Worm (Caenorhabditis elegans): ENCODE measurements around the gene del-7.

ce11 chrIV:7759527-7759926 lies 690 bp upstream of the del-7 start, which contains the start of gene dsb-3:
- no peak for TF ChIP-seq dao-5 (tag; optimal IDR thresholded peaks at IDR 0.05)
- no peak for TF ChIP-seq him-1 (tag; optimal IDR thresholded peaks at IDR 0.05)
